Fruit fly (Drosophila melanogaster) whole organism: ENCODE measurements around the gene Mhc.

Experiments used
- CG8478 ChIP-seq: fragments of >200 bp; optimal IDR thresholded peaks from 2 replicates; lab custom pipeline; 2018; ENCODE audit warnings: inconsistent platforms
- Dll ChIP-seq: fragments of >200 bp; optimal IDR thresholded peaks from 2 replicates; lab custom pipeline; 2017
- EcR ChIP-seq, 2 experiments: fragments of >200 bp; optimal IDR thresholded peaks; 2 replicates each; lab custom pipeline; 2017; ENCODE audit warnings: missing biosample characterization in 2 of 2, missing genetic modification characterization in 2 of 2, missing genetic modification reagents in 2 of 2
- pan ChIP-seq: fragments of >200 bp; optimal IDR thresholded peaks from 2 replicates; lab custom pipeline; 2017
- psq ChIP-seq: fragments of >200 bp; optimal IDR thresholded peaks from 2 replicates; lab custom pipeline; 2017
- usp ChIP-seq: fragments of >200 bp; optimal IDR thresholded peaks from 2 replicates; lab custom pipeline; 2017; ENCODE audit warnings: missing biosample characterization, missing genetic modification characterization, mixed read lengths

Mhc gene

DNA sequence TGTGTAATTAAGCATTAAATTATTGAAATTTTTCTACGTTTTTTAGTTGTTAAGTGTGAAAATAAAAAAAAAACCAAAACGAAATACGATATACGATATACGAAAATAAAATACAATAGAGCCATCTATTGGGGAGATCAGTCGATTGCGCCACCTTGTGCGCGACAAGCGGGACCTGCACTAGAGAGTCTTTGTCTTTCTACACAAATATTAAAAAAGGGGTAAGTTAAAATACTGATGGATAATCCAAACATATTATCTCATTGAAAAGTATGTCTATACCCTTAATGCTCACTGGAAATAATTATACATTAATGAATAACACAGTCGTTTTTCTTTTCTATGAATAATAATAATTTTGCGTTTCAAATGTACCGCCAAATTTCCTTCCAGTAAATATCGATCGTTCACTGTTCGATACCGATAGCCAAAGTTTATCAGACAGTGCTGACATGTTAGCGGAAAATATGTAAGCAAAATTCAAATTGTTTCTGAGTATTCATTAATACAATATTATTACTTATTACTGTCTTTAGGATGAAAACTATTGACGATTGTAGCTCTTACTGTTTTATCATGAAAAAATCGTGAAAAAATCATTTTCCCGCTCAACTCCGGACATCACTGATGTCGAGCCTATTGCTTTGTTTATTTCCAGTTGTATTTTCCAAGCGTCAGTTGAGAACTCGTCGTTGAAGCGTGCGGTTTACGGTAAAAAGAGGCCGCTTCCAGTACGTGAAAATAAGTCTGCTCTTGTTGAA lies 49.8 kb downstream of the Mhc start, which contains the start of gene mdy:
Gene mdy, plus strand, starts transcription at position 672 of the 761 bp plus-strand sequence.
- TF ChIP-seq pan (lab: Kevin White, UChicago), result no peak
- no peak for TF ChIP-seq psq (lab: Kevin White, UChicago)
- TF ChIP-seq EcR (GFP tag; optimal IDR thresholded peaks at IDR 0.05; lab: Kevin White, UChicago), result no peak
- no peak for TF ChIP-seq Dll
- no peak for TF ChIP-seq CG8478 (lab: Kevin White, UChicago)
- TF ChIP-seq usp (GFP tag; lab: Kevin White, UChicago), result no peak

DNA sequence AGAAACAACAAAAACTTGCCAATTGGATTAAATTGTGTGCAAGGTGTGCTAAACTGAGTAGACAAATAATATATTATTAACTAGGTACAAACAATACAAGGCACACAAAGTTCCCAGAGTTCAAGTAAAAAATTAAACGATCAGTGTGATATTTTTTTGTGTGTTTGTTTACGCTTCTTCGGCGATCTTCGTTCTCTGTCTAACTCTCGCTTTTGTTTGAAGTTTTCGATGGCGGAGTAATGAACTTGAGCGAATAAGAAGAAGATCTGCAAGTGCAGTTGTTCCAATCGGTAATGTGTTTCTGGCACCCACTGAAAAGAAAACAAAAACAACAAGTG lies 50.4 kb downstream of the Mhc start:
- no peak for TF ChIP-seq CG8478 (lab: Kevin White, UChicago)
- peak; percentile 49 to 63 for TF ChIP-seq EcR (GFP tag; optimal IDR thresholded peaks at IDR 0.05; lab: Kevin White, UChicago)
- no peak for TF ChIP-seq Dll
- TF ChIP-seq psq (lab: Kevin White, UChicago), result no peak
- TF ChIP-seq pan (lab: Kevin White, UChicago), result no peak
- TF ChIP-seq usp (GFP tag; lab: Kevin White, UChicago), result no peak

DNA sequence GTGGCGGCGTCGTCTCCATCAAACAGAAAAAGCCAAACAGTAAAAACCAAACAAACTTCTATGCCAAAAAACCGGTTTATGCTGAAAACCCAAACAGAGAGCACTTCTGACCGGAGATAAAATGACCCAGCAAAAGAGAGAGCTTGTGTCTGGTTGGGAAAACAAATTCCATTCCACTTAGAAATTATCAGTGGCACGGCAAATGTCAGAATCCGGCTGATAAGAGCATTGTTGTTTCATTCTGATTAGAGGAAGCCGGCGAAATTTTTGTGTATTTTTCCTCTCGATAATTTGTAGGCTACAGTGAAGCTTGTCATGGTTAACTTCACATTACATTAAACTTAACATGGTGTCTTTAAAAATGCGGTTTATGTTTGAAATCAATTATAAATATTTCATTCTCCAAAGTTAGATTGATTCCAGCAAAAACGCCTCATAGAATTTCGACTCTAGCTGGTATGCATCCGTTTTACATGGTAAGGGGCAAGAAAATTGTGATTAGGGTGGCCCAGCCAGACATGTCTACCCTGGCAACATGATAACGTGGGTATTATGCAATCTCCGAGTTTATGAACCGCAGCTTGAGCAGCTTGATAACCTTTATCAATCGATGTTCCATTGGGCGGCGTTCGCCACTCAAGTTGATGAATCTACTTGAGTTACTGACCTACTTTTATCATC lies 51.2 kb downstream of the Mhc start:
- no peak for TF ChIP-seq pan (lab: Kevin White, UChicago)

DNA sequence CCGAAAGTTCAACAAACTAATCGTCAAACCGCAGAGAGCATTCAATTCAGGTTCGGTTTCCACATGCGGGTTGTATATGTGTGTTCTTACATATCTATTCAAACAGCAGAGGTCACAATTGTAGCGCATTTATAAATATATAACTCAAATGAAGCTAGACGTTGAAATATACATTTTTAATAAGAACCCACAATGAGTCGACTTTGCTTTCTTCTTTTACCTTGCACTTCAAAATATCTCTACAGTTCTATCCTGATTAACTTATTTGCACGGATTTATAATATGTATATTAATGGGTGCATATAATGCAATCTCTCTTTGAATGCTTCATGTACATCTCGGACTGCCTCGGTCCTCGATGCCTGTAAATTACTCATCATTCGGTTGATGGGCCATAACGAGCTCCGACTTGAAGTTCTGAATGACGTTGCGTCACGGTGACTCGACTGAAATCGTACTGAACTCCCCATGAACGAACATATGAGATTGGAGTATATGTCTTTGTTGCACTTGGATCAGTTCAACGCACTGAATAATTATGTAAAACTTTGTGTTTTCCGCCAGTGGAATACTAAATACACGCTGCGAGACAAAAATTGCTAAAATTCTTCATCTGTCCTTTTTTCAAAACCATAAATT lies 52.1 kb downstream of the Mhc start:
- TF ChIP-seq usp (GFP tag; lab: Kevin White, UChicago), result no peak
- no peak for TF ChIP-seq Dll
- TF ChIP-seq EcR (GFP tag; optimal IDR thresholded peaks at IDR 0.05; lab: Kevin White, UChicago), result no peak
- no peak for TF ChIP-seq psq (lab: Kevin White, UChicago)
- no peak for TF ChIP-seq pan (lab: Kevin White, UChicago)
- no peak for TF ChIP-seq CG8478 (lab: Kevin White, UChicago)

DNA sequence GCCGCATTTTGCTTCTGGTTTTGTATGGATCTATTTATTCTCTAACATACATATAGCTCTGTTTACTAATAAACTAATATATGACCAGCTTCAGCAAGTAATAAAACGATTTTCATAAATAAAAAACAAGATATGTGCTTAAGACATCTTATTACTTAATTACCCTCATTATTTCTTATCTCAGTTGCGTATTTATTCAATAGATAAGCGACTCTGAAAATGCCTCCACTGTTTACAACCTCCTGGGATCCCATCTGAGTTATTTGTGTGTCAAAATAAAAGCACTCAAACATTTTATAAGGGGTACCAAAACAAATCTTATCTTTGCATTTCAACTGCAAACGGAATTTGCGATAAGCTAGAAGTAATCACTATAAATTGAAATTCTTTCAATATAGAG lies 53.3 kb downstream of the Mhc start:
- no peak for TF ChIP-seq CG8478 (lab: Kevin White, UChicago)
- no peak for TF ChIP-seq psq (lab: Kevin White, UChicago)
- TF ChIP-seq Dll, result no peak

DNA sequence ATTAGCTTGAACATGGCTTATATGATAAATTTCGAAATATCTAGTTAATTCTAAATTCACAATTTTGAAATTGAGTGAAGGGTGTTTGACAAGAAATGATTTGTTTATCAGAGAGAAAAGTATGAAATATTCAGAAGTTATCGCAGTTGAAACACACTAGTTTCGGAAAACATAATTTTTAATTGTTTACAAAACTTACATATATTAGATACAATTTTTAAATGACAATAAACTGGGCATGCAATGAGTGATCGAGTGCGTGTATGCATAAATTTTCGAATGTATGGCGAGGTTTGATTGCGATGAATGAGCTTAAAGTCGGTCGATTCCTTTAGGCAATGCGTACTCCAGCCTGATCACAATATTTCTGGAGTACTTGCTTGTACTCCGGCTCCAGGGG lies 54.6 kb downstream of the Mhc start, which contains the start of gene CG13280:
Gene CG13280, minus strand, starts transcription at position 101 of the 400 bp plus-strand sequence.
- TF ChIP-seq Dll (no peak), CG8478 (lab: Kevin White, UChicago) (no peak), usp (GFP tag; lab: Kevin White, UChicago) (no peak), pan (lab: Kevin White, UChicago) (no peak)

DNA sequence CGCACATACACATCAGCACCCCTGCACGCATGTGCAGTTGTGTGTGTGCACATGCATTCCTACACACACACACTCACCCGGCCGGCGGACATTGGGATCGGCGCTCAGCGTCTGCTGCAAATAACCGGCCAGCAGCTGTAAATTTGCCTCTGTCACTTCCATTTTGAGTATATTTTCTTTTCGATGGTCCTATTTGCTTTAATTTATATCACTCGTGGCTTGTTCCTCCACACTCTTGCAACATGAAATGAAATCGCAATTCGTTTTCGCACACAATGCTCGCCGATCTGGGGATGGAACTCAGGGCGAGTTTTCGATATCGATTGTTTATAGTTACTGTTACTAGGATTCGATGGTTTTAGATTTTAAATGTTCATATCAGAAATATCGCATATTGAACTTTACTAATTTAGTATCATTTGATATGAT lies 58.6 kb downstream of the Mhc start, which contains the start of gene Cse1:
Gene Cse1, minus strand, starts transcription at position 303 of the 429 bp plus-strand sequence.
- TF ChIP-seq Dll (no peak), CG8478 (lab: Kevin White, UChicago) (peak; percentile 3)

DNA sequence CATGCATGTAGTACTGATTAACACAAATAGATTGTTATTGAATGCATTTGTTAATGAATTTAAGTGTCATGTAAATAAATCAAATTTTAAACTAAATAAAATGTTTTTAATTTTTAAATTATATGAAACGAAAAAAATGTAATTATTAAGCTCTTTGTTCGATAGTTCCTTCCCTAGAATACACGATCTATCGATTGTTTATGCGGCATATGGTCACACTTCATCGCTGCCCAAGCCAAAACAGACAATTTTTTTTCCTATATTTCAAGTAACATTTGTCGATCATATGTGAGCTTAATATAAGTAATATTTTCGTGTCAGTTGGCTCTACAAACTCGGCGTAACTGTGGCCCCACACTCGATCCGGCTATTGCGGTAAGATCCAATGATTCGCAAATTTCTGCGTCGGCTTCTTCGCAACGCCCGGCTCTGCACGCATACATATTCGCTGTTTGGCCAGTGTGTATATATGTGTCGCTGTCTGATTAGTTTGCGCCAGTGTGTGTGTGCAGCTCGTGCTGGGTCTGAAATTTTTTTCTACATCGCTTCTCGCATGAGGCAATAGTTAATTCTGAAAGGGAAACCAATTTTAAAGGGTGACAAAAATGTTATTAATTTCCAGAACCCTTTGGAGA lies 60.6 kb downstream of the Mhc start, which contains the start of gene AspRS-m:
Gene AspRS-m, plus strand, starts transcription at position 207 of the 635 bp plus-strand sequence.
- TF ChIP-seq pan (lab: Kevin White, UChicago) (no peak), CG8478 (lab: Kevin White, UChicago) (peak; percentile 31)

DNA sequence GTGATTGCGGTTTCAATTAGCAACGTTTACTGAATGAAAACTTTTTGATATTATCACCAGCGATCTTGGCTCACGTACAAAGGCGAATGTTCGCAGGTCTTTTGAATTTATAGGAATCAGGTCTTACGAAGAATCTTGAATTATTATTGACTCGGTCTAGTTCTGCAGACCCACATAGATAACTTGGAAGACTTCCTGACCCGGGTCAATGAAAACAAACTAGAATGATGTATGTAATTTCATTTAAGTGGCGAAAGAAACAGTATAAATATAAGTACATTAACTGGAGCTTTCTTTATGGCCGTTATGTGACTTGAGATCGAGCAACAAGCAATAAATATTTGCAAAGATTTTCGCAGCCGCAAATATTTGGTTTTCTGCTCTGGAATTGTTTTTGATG lies 68.0 kb downstream of the Mhc start, which contains the start of gene CG13282:
Gene CG13282, minus strand, starts transcription at position 101 of the 400 bp plus-strand sequence.
- TF ChIP-seq EcR (GFP tag; optimal IDR thresholded peaks at IDR 0.05; lab: Kevin White, UChicago) (no peak), usp (GFP tag; lab: Kevin White, UChicago) (no peak), Dll (no peak), CG8478 (lab: Kevin White, UChicago) (no peak), psq (lab: Kevin White, UChicago) (no peak), pan (lab: Kevin White, UChicago) (no peak)

DNA sequence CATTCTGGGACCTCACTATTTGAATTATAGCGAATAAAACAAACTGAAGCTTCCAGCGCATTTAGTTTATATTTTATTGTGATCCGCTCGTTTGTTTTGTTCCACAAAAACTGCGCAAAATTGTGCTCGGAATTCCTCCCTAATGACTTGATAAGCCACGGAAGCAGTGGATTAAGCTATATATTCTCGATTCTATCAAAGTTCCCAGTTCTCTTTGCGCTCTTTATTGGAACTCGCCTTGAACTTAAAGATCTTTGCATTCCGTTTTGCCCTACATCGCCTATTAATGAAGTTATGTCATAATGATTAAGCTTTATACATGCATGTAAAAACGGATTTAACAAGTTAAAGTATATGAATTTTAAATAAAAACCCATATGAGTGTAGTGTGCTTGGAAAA lies 70.8 kb downstream of the Mhc start, which contains the start of gene Nepl9:
Gene Nepl9, minus strand, starts transcription at position 101 of the 400 bp plus-strand sequence.
- TF ChIP-seq Dll (no peak), usp (GFP tag; lab: Kevin White, UChicago) (no peak), CG8478 (lab: Kevin White, UChicago) (no peak), psq (lab: Kevin White, UChicago) (no peak)

DNA sequence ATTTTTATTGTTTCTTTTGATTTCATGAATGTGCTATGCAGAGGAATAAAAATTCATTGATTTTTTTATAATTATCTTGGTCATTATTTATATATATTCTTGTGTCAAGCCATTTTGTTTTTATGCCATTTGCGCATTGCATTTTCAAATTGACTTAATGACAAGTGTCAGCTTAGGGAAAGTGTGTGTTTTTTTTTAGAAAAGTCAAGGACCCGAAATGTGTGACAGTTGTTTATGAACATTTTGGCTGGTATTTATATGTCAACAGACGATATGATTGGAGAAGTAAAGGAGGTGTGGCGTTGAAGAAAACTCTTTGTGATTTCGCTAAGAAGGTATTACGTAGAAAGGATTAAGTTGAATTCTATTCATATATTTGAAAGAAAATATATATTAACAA lies 71.3 kb downstream of the Mhc start, which contains the start of the genes SclA and SclB:
Gene SclA, plus strand, starts transcription at position 301 of the 400 bp plus-strand sequence.
Gene SclB, plus strand, starts transcription at position 301 of the 400 bp plus-strand sequence.
- TF ChIP-seq Dll, result no peak
- no peak for TF ChIP-seq EcR (GFP tag; optimal IDR thresholded peaks at IDR 0.05; lab: Kevin White, UChicago)
- no peak for TF ChIP-seq CG8478 (lab: Kevin White, UChicago)
- TF ChIP-seq usp (GFP tag; lab: Kevin White, UChicago), result no peak
- no peak for TF ChIP-seq psq (lab: Kevin White, UChicago)
